Fruit fly (Drosophila melanogaster) whole organism, embryonic: ENCODE results near the gene kra.

Experiments
- C15 ChIP-seq: fragments of 200-800 bp; sonication (Bioruptor generic); IDR thresholded peaks from 3 replicates; pipeline ENCODE4 v1.3.6; 2022; ENCODE audit warnings: missing biosample characterization, missing genetic modification characterization
- CG14050 ChIP-seq: fragments of 200-800 bp; sonication (Bioruptor generic); IDR thresholded peaks from 3 replicates; pipeline ENCODE4 v1.3.6; 2022; ENCODE audit warnings: missing biosample characterization, missing genetic modification characterization
- CG1529 ChIP-seq: fragments of 200-800 bp; sonication (Bioruptor generic); optimal IDR thresholded peaks from 3 replicates; lab custom pipeline; 2018; ENCODE audit warnings: missing biosample characterization, missing genetic modification characterization
- CG16813 ChIP-seq: fragments of 200-800 bp; sonication (Bioruptor generic); IDR thresholded peaks from 3 replicates; pipeline ENCODE4 v1.3.6; 2022; ENCODE audit warnings: missing biosample characterization, missing genetic modification characterization; ENCODE audit not compliant: partially characterized antibody
- CG1832 ChIP-seq: fragments of 200-800 bp; sonication (Bioruptor generic); optimal IDR thresholded peaks from 2 replicates; lab custom pipeline; 2017; ENCODE audit warnings: missing biosample characterization, mild to moderate bottlenecking, missing genetic modification characterization, inconsistent platforms
- CG2889 ChIP-seq: fragments of 200-800 bp; sonication (Bioruptor generic); IDR thresholded peaks from 3 replicates; pipeline ENCODE4 v1.3.6; 2022; ENCODE audit warnings: missing biosample characterization, missing genetic modification characterization
- CG30403 ChIP-seq: fragments of 200-800 bp; sonication (Bioruptor generic); optimal IDR thresholded peaks from 3 replicates; lab custom pipeline; 2016; ENCODE audit warnings: missing biosample characterization, missing genetic modification characterization
- CG30431 ChIP-seq: fragments of 200-800 bp; sonication (Bioruptor generic); optimal IDR thresholded peaks from 2 replicates; lab custom pipeline; 2017; ENCODE audit warnings: missing biosample characterization, missing genetic modification characterization
- CG31441 ChIP-seq: fragments of 200-800 bp; sonication (Bioruptor generic); IDR thresholded peaks from 2 replicates; pipeline ENCODE4 v1.3.6; 2022; ENCODE audit warnings: missing biosample characterization, missing genetic modification characterization
- CG32767 ChIP-seq: fragments of 200-800 bp; sonication (Bioruptor generic); IDR thresholded peaks from 2 replicates; pipeline ENCODE4 v1.3.6; 2022; ENCODE audit warnings: missing biosample characterization, missing genetic modification characterization
- CG3407 ChIP-seq: fragments of 200-800 bp; sonication (Bioruptor generic); optimal IDR thresholded peaks from 2 replicates; lab custom pipeline; 2018; ENCODE audit warnings: missing biosample characterization, mild to moderate bottlenecking, missing genetic modification characterization
- CG3847 ChIP-seq: fragments of 200-800 bp; sonication (Bioruptor generic); IDR thresholded peaks from 2 replicates; pipeline ENCODE4 v1.3.6; 2022; ENCODE audit warnings: missing biosample characterization, missing genetic modification characterization
- CG42726 ChIP-seq: fragments of 200-800 bp; sonication (Bioruptor generic); IDR thresholded peaks from 2 replicates; pipeline ENCODE4 v1.3.6; 2022; ENCODE audit warnings: missing biosample characterization, missing genetic modification characterization; ENCODE audit not compliant: partially characterized antibody
- CG6689 ChIP-seq: fragments of 200-800 bp; sonication (Bioruptor generic); IDR thresholded peaks from 2 replicates; pipeline ENCODE4 v1.3.6; 2022; ENCODE audit warnings: missing biosample characterization, missing genetic modification characterization
- CG6813 ChIP-seq: fragments of 200-800 bp; sonication (Bioruptor generic); optimal IDR thresholded peaks from 2 replicates; lab custom pipeline; 2017; ENCODE audit warnings: missing biosample characterization, missing genetic modification characterization, mild to moderate bottlenecking, moderate library complexity, missing genetic modification reagents
- CG6854 ChIP-seq: fragments of 200-800 bp; sonication (Bioruptor generic); optimal IDR thresholded peaks from 3 replicates; lab custom pipeline; 2017; ENCODE audit warnings: missing biosample characterization, mild to moderate bottlenecking, missing genetic modification characterization
- CG7271 ChIP-seq: fragments of 200-800 bp; sonication (Bioruptor generic); optimal IDR thresholded peaks from 2 replicates; lab custom pipeline; 2018; ENCODE audit warnings: missing biosample characterization, mild to moderate bottlenecking, missing genetic modification characterization, moderate library complexity
- CG7357 ChIP-seq: fragments of 200-800 bp; sonication (Bioruptor generic); IDR thresholded peaks from 3 replicates; pipeline ENCODE4 v1.3.6; 2022; ENCODE audit warnings: missing biosample characterization, missing genetic modification characterization
- CG7928 ChIP-seq: fragments of 200-800 bp; sonication (Bioruptor generic); optimal IDR thresholded peaks from 2 replicates; lab custom pipeline; 2017; ENCODE audit warnings: missing biosample characterization, mild to moderate bottlenecking, missing genetic modification characterization
- CG8089 ChIP-seq: fragments of 200-800 bp; sonication (Bioruptor generic); optimal IDR thresholded peaks from 3 replicates; lab custom pipeline; 2016; ENCODE audit warnings: missing biosample characterization, missing genetic modification characterization
- CG9437 ChIP-seq: fragments of 200-800 bp; sonication (Bioruptor generic); optimal IDR thresholded peaks from 2 replicates; lab custom pipeline; 2018; ENCODE audit warnings: missing biosample characterization, mild to moderate bottlenecking, missing genetic modification characterization
- Eip74EF ChIP-seq, 2 experiments: fragments of 200-800 bp in 1 of 2; fragments of >200 bp in 1 of 2; sonication (Bioruptor generic) in 1 of 2; optimal IDR thresholded peaks; 2 replicates each; lab custom pipeline; 2017 to 2019; ENCODE audit warnings: missing biosample characterization in 2 of 2, missing genetic modification characterization in 2 of 2, mild to moderate bottlenecking in 1 of 2, moderate library complexity in 1 of 2
- Elba2 ChIP-seq: fragments of 200-800 bp; sonication (Bioruptor generic); optimal IDR thresholded peaks from 3 replicates; lab custom pipeline; 2016; ENCODE audit warnings: missing biosample characterization, missing genetic modification characterization
- Fer1 ChIP-seq: fragments of 200-800 bp; sonication (Bioruptor generic); optimal IDR thresholded peaks from 2 replicates; lab custom pipeline; 2017; ENCODE audit warnings: missing biosample characterization, mild to moderate bottlenecking, missing genetic modification characterization
- MTF-1 ChIP-seq: fragments of 200-800 bp; sonication (Bioruptor generic); optimal IDR thresholded peaks from 2 replicates; lab custom pipeline; 2018; ENCODE audit warnings: missing biosample characterization, mild to moderate bottlenecking, missing genetic modification characterization, borderline replicate concordance
- Mes4 ChIP-seq: fragments of 200-800 bp; sonication (Bioruptor generic); optimal IDR thresholded peaks from 2 replicates; lab custom pipeline; 2016; ENCODE audit warnings: missing biosample characterization, missing genetic modification characterization
- Poxn ChIP-seq: fragments of 200-800 bp; sonication (Bioruptor generic); IDR thresholded peaks from 2 replicates; pipeline ENCODE4 v1.3.6; 2022; ENCODE audit warnings: missing biosample characterization, missing genetic modification characterization
- Rx ChIP-seq: fragments of 200-800 bp; sonication (Bioruptor generic); IDR thresholded peaks from 2 replicates; pipeline ENCODE4 v1.3.6; 2022; ENCODE audit warnings: missing biosample characterization, missing genetic modification characterization
- Six4 ChIP-seq: fragments of 200-800 bp; sonication (Bioruptor generic); optimal IDR thresholded peaks from 2 replicates; lab custom pipeline; 2016; ENCODE audit warnings: missing biosample characterization, missing genetic modification characterization
- br ChIP-seq: fragments of >200 bp; optimal IDR thresholded peaks from 2 replicates; lab custom pipeline; 2017
- ci ChIP-seq: fragments of 200-800 bp; sonication (Bioruptor generic); IDR thresholded peaks from 3 replicates; pipeline ENCODE4 v1.3.6; 2022; ENCODE audit warnings: missing biosample characterization, missing genetic modification characterization
- crc ChIP-seq: fragments of 200-800 bp; sonication (Bioruptor generic); optimal IDR thresholded peaks from 2 replicates; lab custom pipeline; 2016; ENCODE audit warnings: missing biosample characterization, missing genetic modification characterization
- dan ChIP-seq: fragments of 200-800 bp; sonication (Bioruptor generic); IDR thresholded peaks from 2 replicates; pipeline ENCODE4 v1.3.6; 2022; ENCODE audit warnings: missing biosample characterization, missing genetic modification characterization
- dm ChIP-seq: fragments of 200-800 bp; sonication (Bioruptor generic); optimal IDR thresholded peaks from 3 replicates; lab custom pipeline; 2016; ENCODE audit warnings: missing biosample characterization, missing genetic modification characterization
- hkb ChIP-seq, 2 experiments: fragments of 200-800 bp in 1 of 2; fragments of >200 bp in 1 of 2; sonication (Bioruptor generic) in 1 of 2; IDR thresholded peaks in 1 of 2; optimal IDR thresholded peaks in 1 of 2; 2 replicates each; pipeline versions ENCODE4 v1.3.6 to Lab custom; 2017 to 2022; ENCODE audit warnings: missing biosample characterization in 1 of 2, missing genetic modification characterization in 1 of 2
- jumu ChIP-seq: fragments of 200-800 bp; sonication (Bioruptor generic); optimal IDR thresholded peaks from 3 replicates; lab custom pipeline; 2016; ENCODE audit warnings: missing biosample characterization, missing genetic modification characterization
- kah ChIP-seq: fragments of 200-800 bp; sonication (Bioruptor generic); optimal IDR thresholded peaks from 2 replicates; lab custom pipeline; 2018; ENCODE audit warnings: missing biosample characterization, mild to moderate bottlenecking, missing genetic modification characterization
- luna ChIP-seq: fragments of 200-800 bp; sonication (Bioruptor generic); optimal IDR thresholded peaks from 2 replicates; lab custom pipeline; 2016; ENCODE audit warnings: missing biosample characterization, missing genetic modification characterization
- mirr ChIP-seq: fragments of 200-800 bp; sonication (Bioruptor generic); optimal IDR thresholded peaks from 3 replicates; lab custom pipeline; 2018; ENCODE audit warnings: missing biosample characterization, mild to moderate bottlenecking, missing genetic modification characterization
- pros ChIP-seq: fragments of 200-800 bp; sonication (Bioruptor generic); optimal IDR thresholded peaks from 3 replicates; lab custom pipeline; 2019; ENCODE audit warnings: missing biosample characterization, mild to moderate bottlenecking, missing genetic modification characterization, moderate library complexity
- ro ChIP-seq: fragments of 200-800 bp; sonication (Bioruptor generic); IDR thresholded peaks from 2 replicates; pipeline ENCODE4 v1.3.6; 2022; ENCODE audit warnings: missing biosample characterization, missing genetic modification characterization
- scrt ChIP-seq: fragments of 200-800 bp; sonication (Bioruptor generic); optimal IDR thresholded peaks from 2 replicates; lab custom pipeline; 2018; ENCODE audit warnings: missing biosample characterization, mild to moderate bottlenecking, missing genetic modification characterization, moderate library complexity
- sd ChIP-seq: fragments of 200-800 bp; sonication (Bioruptor generic); optimal IDR thresholded peaks from 3 replicates; lab custom pipeline; 2018; ENCODE audit warnings: missing biosample characterization, mild to moderate bottlenecking, missing genetic modification characterization, moderate library complexity
- sima ChIP-seq: fragments of 200-800 bp; sonication (Bioruptor generic); optimal IDR thresholded peaks from 2 replicates; lab custom pipeline; 2016; ENCODE audit warnings: missing biosample characterization, missing genetic modification characterization
- so ChIP-seq: fragments of 200-800 bp; sonication (Bioruptor generic); IDR thresholded peaks from 3 replicates; pipeline ENCODE4 v1.3.6; 2022; ENCODE audit warnings: missing biosample characterization, missing genetic modification characterization
- stwl ChIP-seq: fragments of 200-800 bp; sonication (Bioruptor generic); optimal IDR thresholded peaks from 3 replicates; lab custom pipeline; 2018; ENCODE audit warnings: missing biosample characterization, mild to moderate bottlenecking, missing genetic modification characterization, moderate library complexity
- tll ChIP-seq, 2 experiments: fragments of 200-800 bp in 1 of 2; fragments of >200 bp in 1 of 2; sonication (Bioruptor generic) in 1 of 2; optimal IDR thresholded peaks; 2 replicates each; lab custom pipeline; 2017 to 2019; ENCODE audit warnings: missing biosample characterization in 2 of 2, missing genetic modification characterization in 2 of 2, mild to moderate bottlenecking in 1 of 2, moderate library complexity in 1 of 2
- tna ChIP-seq: fragments of 200-800 bp; sonication (Bioruptor generic); IDR thresholded peaks from 2 replicates; pipeline ENCODE4 v1.3.6; 2022; ENCODE audit warnings: missing biosample characterization, missing genetic modification characterization; ENCODE audit not compliant: partially characterized antibody
- trh ChIP-seq: fragments of 200-800 bp; sonication (Bioruptor generic); optimal IDR thresholded peaks from 2 replicates; lab custom pipeline; 2016; ENCODE audit warnings: missing biosample characterization, missing genetic modification characterization
- unpg ChIP-seq: fragments of 200-800 bp; sonication (Bioruptor generic); optimal IDR thresholded peaks from 3 replicates; lab custom pipeline; 2018; ENCODE audit warnings: missing biosample characterization, mild to moderate bottlenecking, missing genetic modification characterization, moderate library complexity
- wor ChIP-seq: fragments of 200-800 bp; sonication (Bioruptor generic); IDR thresholded peaks from 2 replicates; pipeline ENCODE4 v1.3.6; 2022; ENCODE audit warnings: missing biosample characterization, missing genetic modification characterization

kra gene

dm6 chr3R:5601044-5601523, at the start of gene kra, which contains the start of gene SecS (continued):
- no peak for TF ChIP-seq CG31441
- TF ChIP-seq C15 (GFP tag; lab: Robert Waterston, UW), result no peak
- no peak for TF ChIP-seq CG14050 (GFP tag; lab: Robert Waterston, UW)
- peak; percentile 86 for TF ChIP-seq stwl (tag; lab: Kevin White, UChicago)
- TF ChIP-seq CG6854 (GFP tag; lab: Kevin White, UChicago), result no peak
- TF ChIP-seq tll (GFP tag; optimal IDR thresholded peaks at IDR 0.05; lab: Kevin White, UChicago), result peak; percentile 43 to 92
- TF ChIP-seq CG3847 (GFP tag; lab: Robert Waterston, UW), result no peak
- no peak for TF ChIP-seq Rx (GFP tag; lab: Robert Waterston, UW)
- TF ChIP-seq Poxn (GFP tag; lab: Robert Waterston, UW), result no peak
- TF ChIP-seq ci (GFP tag; lab: Robert Waterston, UW), result no peak
- TF ChIP-seq wor, result no peak
- TF ChIP-seq trh (GFP tag; lab: Kevin White, UChicago), result peak; percentile 35
- TF ChIP-seq CG9437, result peak; percentile 4
- TF ChIP-seq CG30403 (GFP tag; lab: Kevin White, UChicago), result peak; percentile 80
- TF ChIP-seq kah (GFP tag; lab: Kevin White, UChicago), result no peak
- TF ChIP-seq CG16813 (GFP tag; lab: Robert Waterston, UW), result no peak
- no peak for TF ChIP-seq CG6813 (GFP tag; lab: Kevin White, UChicago)
- no peak for TF ChIP-seq CG8089
- TF ChIP-seq sima (GFP tag; lab: Kevin White, UChicago), result no peak
- peak; percentile 48 for TF ChIP-seq jumu (GFP tag; lab: Kevin White, UChicago)
- no peak for TF ChIP-seq br (lab: Kevin White, UChicago)
- TF ChIP-seq CG2889 (GFP tag; lab: Robert Waterston, UW), result no peak
- TF ChIP-seq dan, result no peak
- peak; percentile 30 for TF ChIP-seq Six4 (GFP tag; lab: Kevin White, UChicago)
- TF ChIP-seq CG30431 (GFP tag; lab: Kevin White, UChicago), result no peak
- peak; percentile 84 for TF ChIP-seq hkb (optimal IDR thresholded peaks at IDR 0.05; lab: Kevin White, UChicago)
- no peak for TF ChIP-seq hkb (GFP tag; IDR thresholded peaks at IDR 0.05; lab: Robert Waterston, UW)
- peak; percentile 9 for TF ChIP-seq sd
- peak; percentile 62 for TF ChIP-seq unpg (GFP tag; lab: Kevin White, UChicago)
- TF ChIP-seq CG7928 (GFP tag; lab: Kevin White, UChicago), result peak; percentile 35
- TF ChIP-seq mirr (GFP tag; lab: Kevin White, UChicago), result peak; percentile 9
- no peak for TF ChIP-seq CG3407 (GFP tag; lab: Kevin White, UChicago)
- peak; percentile 81 for TF ChIP-seq Elba2 (GFP tag; lab: Kevin White, UChicago)
- no peak for TF ChIP-seq luna (GFP tag; lab: Kevin White, UChicago)
- no peak for TF ChIP-seq tna (GFP tag; lab: Robert Waterston, UW)
- TF ChIP-seq pros, result no peak
- TF ChIP-seq ro, result no peak
- no peak for TF ChIP-seq so (GFP tag; lab: Robert Waterston, UW)
- no peak for TF ChIP-seq CG32767
- no peak for TF ChIP-seq crc (GFP tag; lab: Kevin White, UChicago)
- no peak for TF ChIP-seq CG7357 (GFP tag; lab: Robert Waterston, UW)
- TF ChIP-seq dm (GFP tag; lab: Kevin White, UChicago), result no peak
- TF ChIP-seq CG7271, result peak; percentile 10
- TF ChIP-seq scrt (GFP tag; lab: Kevin White, UChicago), result peak; percentile 46
- TF ChIP-seq Mes4 (GFP tag; lab: Kevin White, UChicago), result no peak
- no peak for TF ChIP-seq CG1832 (GFP tag; lab: Kevin White, UChicago)
- TF ChIP-seq Eip74EF (GFP tag; optimal IDR thresholded peaks at IDR 0.05; lab: Kevin White, UChicago), result no peak
- TF ChIP-seq CG1529, result peak; percentile 31
- peak; percentile 68 for TF ChIP-seq Fer1 (GFP tag; lab: Kevin White, UChicago)
- peak; percentile 47 for TF ChIP-seq MTF-1 (GFP tag; lab: Kevin White, UChicago)
- no peak for TF ChIP-seq CG6689 (GFP tag; lab: Robert Waterston, UW)
- no peak for TF ChIP-seq CG42726 (GFP tag; lab: Robert Waterston, UW)
